Fruit fly (Drosophila melanogaster): ENCODE measurements around the gene tow.
A peak's percentile ranks its signal among the peaks of the same experiment; 100 is the strongest.

tow gene

DNA sequence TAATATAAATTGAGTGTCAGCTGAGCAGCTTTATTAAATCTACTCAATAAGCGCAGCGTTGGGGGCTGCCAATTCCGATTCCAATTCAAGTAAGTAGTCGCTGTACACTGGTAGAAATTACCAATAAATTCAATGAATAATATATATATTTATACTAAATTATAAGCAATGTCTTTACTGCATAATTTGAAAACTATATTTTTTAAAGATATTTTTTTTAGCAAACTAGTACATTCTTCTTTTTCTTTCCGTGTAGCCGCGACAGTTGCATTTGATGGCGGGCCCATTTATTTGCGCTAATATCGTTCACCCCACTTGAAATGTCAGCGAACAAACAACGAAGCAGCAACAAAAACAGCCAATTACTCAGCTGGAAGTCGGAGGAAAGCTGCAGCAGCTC is 34.7 kb downstream of the tow start (continued):
- TF ChIP-seq CG11695 (GFP tag; IDR thresholded peaks at IDR 0.05) (peak; percentile 70), gce (GFP tag; IDR thresholded peaks at IDR 0.05) (0 out of 3 replicates have a peak, but pooled peaks have one; percentile 16), hkb (optimal IDR thresholded peaks at IDR 0.05) (no peak), hkb (GFP tag; IDR thresholded peaks at IDR 0.05) (peak; percentile 79), CG17829 (tag; optimal IDR thresholded peaks at IDR 0.05) (peak; percentile 55), CG11504 (tag; optimal IDR thresholded peaks at IDR 0.05) (peak; percentile 74), her (GFP tag; optimal IDR thresholded peaks at IDR 0.05) (no peak), Hmr (GFP tag; optimal IDR thresholded peaks at IDR 0.05) (peak; percentile 25), CG3281 (GFP tag; optimal IDR thresholded peaks at IDR 0.05) (peak; percentile 27), Hr78 (GFP tag; optimal IDR thresholded peaks at IDR 0.05) (no peak), zf30C (GFP tag; optimal IDR thresholded peaks at IDR 0.05) (peak; percentile 36), CG4707 (GFP tag; optimal IDR thresholded peaks at IDR 0.05) (peak; percentile 16), HmgZ (tag; optimal IDR thresholded peaks at IDR 0.05) (no peak), gcm (GFP tag; optimal IDR thresholded peaks at IDR 0.05) (peak; percentile 32), onecut (GFP tag; IDR thresholded peaks at IDR 0.05) (0 out of 2 replicates have a peak, but pooled peaks have one; percentile 12), Sox102F (GFP tag; optimal IDR thresholded peaks at IDR 0.05) (peak; percentile 81), CG14014 (GFP tag; IDR thresholded peaks at IDR 0.05) (peak; percentile 66), trem (tag; optimal IDR thresholded peaks at IDR 0.05) (peak; percentile 50), CG13775 (GFP tag; optimal IDR thresholded peaks at IDR 0.05) (peak; percentile 58), lilli (GFP tag; optimal IDR thresholded peaks at IDR 0.05) (peak; percentile 3), sim (GFP tag; IDR thresholded peaks at IDR 0.05) (0 out of 2 replicates have a peak, but pooled peaks have one; percentile 46), Blimp-1 (GFP tag; optimal IDR thresholded peaks at IDR 0.05) (peak; percentile 72), danr (GFP tag; IDR thresholded peaks at IDR 0.05) (0 out of 2 replicates have a peak, but pooled peaks have one; percentile 18), bcd (GFP tag; optimal IDR thresholded peaks at IDR 0.05) (peak; percentile 59), CG11696 (GFP tag; IDR thresholded peaks at IDR 0.05) (0 out of 2 replicates have a peak, but pooled peaks have one; percentile 40), fd102C (GFP tag; optimal IDR thresholded peaks at IDR 0.05) (no peak), Med (GFP tag) (peak; percentile 43), ind (GFP tag; optimal IDR thresholded peaks at IDR 0.05) (peak; percentile 49), CG7556 (GFP tag; optimal IDR thresholded peaks at IDR 0.05) (peak; percentile 40), CG17612 (GFP tag; IDR thresholded peaks at IDR 0.05) (0 out of 2 replicates have a peak, but pooled peaks have one; percentile 7), Elba2 (GFP tag; optimal IDR thresholded peaks at IDR 0.05) (no peak), GATAe (GFP tag; conservative IDR thresholded peaks at IDR 0.05) (no peak; the same call in 1 of the 2 replicates), Atf-2 (GFP tag; optimal IDR thresholded peaks at IDR 0.05) (no peak), ara (GFP tag; IDR thresholded peaks at IDR 0.05) (peak; percentile 35; the same call in 1 of the 2 replicates), CG34422 (GFP tag; IDR thresholded peaks at IDR 0.05) (peak; percentile 52; the same call in 2 of the 3 replicates), CG2712 (tag; optimal IDR thresholded peaks at IDR 0.05) (peak; percentile 72), CG15269 (tag; optimal IDR thresholded peaks at IDR 0.05) (peak; percentile 60), NfI (GFP tag; optimal IDR thresholded peaks at IDR 0.05) (peak; percentile 30), lola (GFP tag; optimal IDR thresholded peaks at IDR 0.05) (peak in 1 of 3 experiments; percentile 51), gem (tag; optimal IDR thresholded peaks at IDR 0.05) (peak; percentile 79), ttk (GFP tag; IDR thresholded peaks at IDR 0.05) (peak; percentile 58; the same call in 1 of the 2 replicates), prd (optimal IDR thresholded peaks at IDR 0.05) (no peak), prd (GFP tag; IDR thresholded peaks at IDR 0.05) (peak; percentile 72), lab (GFP tag; optimal IDR thresholded peaks at IDR 0.05) (peak; percentile 68), dmrt11E (tag; optimal IDR thresholded peaks at IDR 0.05) (peak; percentile 70), CG7372 (GFP tag; IDR thresholded peaks at IDR 0.05) (no peak), Nf-YA (GFP tag; IDR thresholded peaks at IDR 0.05) (0 out of 2 replicates have a peak, but pooled peaks have one; percentile 42), Ssrp (tag; optimal IDR thresholded peaks at IDR 0.05) (peak; percentile 64), chm (GFP tag; IDR thresholded peaks at IDR 0.05) (0 out of 2 replicates have a peak, but pooled peaks have one; percentile 51), eve (GFP tag; optimal IDR thresholded peaks at IDR 0.05) (no peak)
